Worm (Caenorhabditis elegans): Measurements from ENCODE around the gene ugt-18.
A peak's percentile ranks its signal among the peaks of the same experiment; 100 is the strongest.

The ugt-18 gene

DNA sequence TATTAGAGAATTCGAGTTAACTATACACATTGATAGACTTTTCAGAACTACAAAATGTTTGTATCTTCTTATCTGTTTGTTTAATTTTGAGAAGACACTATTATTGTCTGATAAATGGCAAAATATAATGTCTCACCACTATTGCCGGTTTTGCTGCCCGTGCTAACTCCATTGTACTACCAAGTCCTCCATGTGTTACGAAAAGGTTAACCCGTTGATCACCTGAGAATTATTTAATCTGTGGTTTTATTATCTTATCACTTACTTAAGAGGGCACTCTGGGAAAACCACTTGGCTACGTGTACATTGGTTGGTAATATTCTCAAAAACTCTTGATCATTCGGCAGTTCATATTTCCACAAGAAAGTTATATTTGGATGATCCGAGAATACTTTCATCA is 24.1 kb upstream of the ugt-18 start:
- TF ChIP-seq him-1 (tag; optimal IDR thresholded peaks at IDR 0.05), result no peak
- TF ChIP-seq ceh-40 (GFP tag; IDR thresholded peaks at IDR 0.05), result no peak
- TF ChIP-seq nfya-1 (tag; optimal IDR thresholded peaks at IDR 0.05; ENCODE audit: borderline replicate concordance, insufficient read depth), result no peak

DNA sequence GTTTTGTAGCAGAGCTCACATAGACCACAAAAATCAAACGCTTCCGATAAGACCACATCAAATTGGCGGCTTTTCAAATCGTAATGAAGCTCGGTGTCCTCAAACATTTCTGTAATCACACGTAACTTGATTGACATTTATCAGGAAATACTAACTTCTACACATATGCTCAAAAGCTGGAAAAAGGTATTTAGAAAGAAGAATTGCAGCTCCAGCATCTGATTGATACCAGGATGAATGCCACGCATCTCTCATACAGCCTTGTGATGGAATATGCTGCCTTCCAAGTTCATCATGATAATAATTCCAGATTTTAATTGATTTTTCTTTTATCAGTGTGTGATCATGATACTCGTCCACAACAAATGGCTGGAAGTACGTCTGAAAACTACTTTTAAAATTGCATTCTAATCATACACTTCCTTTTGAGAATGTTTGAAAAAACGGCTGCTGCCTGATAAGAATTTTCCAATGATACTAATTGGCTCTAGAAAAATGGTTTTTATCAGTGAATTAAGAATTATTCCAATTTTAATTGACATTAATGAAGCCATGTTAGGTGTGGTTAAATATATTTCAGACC is 23.1 kb upstream of the ugt-18 start:
- peak; percentile 33 for TF ChIP-seq atf-7 (tag; optimal IDR thresholded peaks at IDR 0.05)
- TF ChIP-seq pha-4 (tag; optimal IDR thresholded peaks at IDR 0.05), result no peak
- peak; percentile 86 for TF ChIP-seq nhr-80 (tag; optimal IDR thresholded peaks at IDR 0.05)
- no peak for TF ChIP-seq ceh-79 (tag; optimal IDR thresholded peaks at IDR 0.05)
- peak; percentile 62 to 80 for TF ChIP-seq let-607 (tag; optimal IDR thresholded peaks at IDR 0.05)

DNA sequence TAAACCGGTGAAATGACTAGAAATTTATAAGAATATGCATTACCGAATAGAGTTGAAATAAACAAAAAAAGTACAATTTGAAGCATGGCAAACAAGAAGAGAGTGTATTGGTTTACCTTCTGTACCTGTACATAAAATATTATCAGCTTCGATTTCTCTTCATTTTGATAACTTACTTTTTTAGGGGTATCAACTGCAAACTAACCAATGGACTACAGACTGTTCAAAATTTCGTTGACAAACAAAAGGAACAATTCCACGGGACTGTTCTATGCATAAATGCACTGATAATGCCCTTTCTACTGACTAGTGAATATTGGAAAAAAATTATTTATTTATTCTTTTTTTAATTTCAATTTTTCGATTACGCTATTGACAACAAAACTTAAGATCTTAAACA is 22.1 kb upstream of the ugt-18 start, which contains the start of gene ugt-6:
ugt-6 (minus strand) TSS at position 233 of the 400 bp plus-strand sequence.
- TF ChIP-seq lir-1 (GFP tag; conservative IDR thresholded peaks at IDR 0.05) (no peak), nfya-2 (GFP tag; IDR thresholded peaks at IDR 0.05) (no peak), attf-3 (GFP tag; conservative IDR thresholded peaks at IDR 0.05) (no peak), ets-4 (GFP tag; optimal IDR thresholded peaks at IDR 0.05) (no peak), madf-8 (GFP tag; conservative IDR thresholded peaks at IDR 0.05) (no peak), hmg-1.2 (GFP tag; IDR thresholded peaks at IDR 0.05) (no peak), snpc-1.1 (tag; optimal IDR thresholded peaks at IDR 0.05; ENCODE audit: insufficient read depth) (no peak), hsf-1 (GFP tag; IDR thresholded peaks at IDR 0.05) (no peak), hlh-26 (GFP tag; conservative IDR thresholded peaks at IDR 0.05) (no peak), lsy-27 (tag; optimal IDR thresholded peaks at IDR 0.05; ENCODE audit: borderline replicate concordance, insufficient read depth) (no peak), Y79H2A.3 (GFP tag; conservative IDR thresholded peaks at IDR 0.05) (no peak), unc-62 (GFP tag; optimal IDR thresholded peaks at IDR 0.05) (no peak), hrde-1 (tag; optimal IDR thresholded peaks at IDR 0.05; ENCODE audit: borderline replicate concordance) (no peak), ceh-40 (GFP tag; IDR thresholded peaks at IDR 0.05) (no peak), ztf-28 (GFP tag; IDR thresholded peaks at IDR 0.05) (no peak)

DNA sequence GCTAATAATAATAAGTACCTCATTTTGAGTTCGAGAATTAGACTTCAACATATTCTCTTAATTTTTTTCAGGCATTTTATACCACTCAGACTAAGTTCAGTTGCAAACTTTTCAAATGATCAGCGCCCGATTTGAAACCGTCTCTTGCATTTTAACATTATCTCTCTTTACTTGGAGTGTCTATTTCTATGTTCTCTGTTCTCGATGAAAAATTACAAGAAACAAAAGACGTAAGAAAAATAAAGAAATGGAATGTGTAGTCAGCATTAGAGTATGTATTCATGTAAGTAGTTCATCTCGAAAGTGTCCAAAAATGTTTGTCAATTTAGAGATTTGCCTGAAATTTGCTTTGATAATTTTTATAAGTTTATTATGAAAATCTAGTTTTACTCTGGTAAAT is 19.9 kb upstream of the ugt-18 start, which contains the start of gene ugt-3:
ugt-3 (minus strand) TSS at position 101 of the 400 bp plus-strand sequence.
- TF ChIP-seq tbx-9 (tag; optimal IDR thresholded peaks at IDR 0.05; ENCODE audit: borderline replicate concordance) (no peak), nfya-1 (tag; optimal IDR thresholded peaks at IDR 0.05; ENCODE audit: borderline replicate concordance, insufficient read depth) (no peak), ceh-79 (tag; optimal IDR thresholded peaks at IDR 0.05) (no peak), attf-3 (GFP tag; conservative IDR thresholded peaks at IDR 0.05) (no peak), B0261.1 (tag; optimal IDR thresholded peaks at IDR 0.05) (no peak), ztf-28 (GFP tag; IDR thresholded peaks at IDR 0.05) (no peak), rec-8 (tag; optimal IDR thresholded peaks at IDR 0.05) (no peak), ceh-100 (GFP tag; IDR thresholded peaks at IDR 0.05) (no peak), madf-6 (GFP tag; IDR thresholded peaks at IDR 0.05) (no peak), C06A6.2 (GFP tag; conservative IDR thresholded peaks at IDR 0.05) (no peak), F22D6.2 (tag; optimal IDR thresholded peaks at IDR 0.05) (no peak), ztf-3 (GFP tag; optimal IDR thresholded peaks at IDR 0.05) (no peak), cebp-1 (GFP tag; IDR thresholded peaks at IDR 0.05) (no peak), cebp-1 (tag; optimal IDR thresholded peaks at IDR 0.05) (no peak), lin-35 (GFP tag; optimal IDR thresholded peaks at IDR 0.05) (no peak), gei-17 (GFP tag; optimal IDR thresholded peaks at IDR 0.05) (no peak), let-607 (tag; optimal IDR thresholded peaks at IDR 0.05) (no peak)
